Worm (Caenorhabditis elegans) whole organism, young adult: ENCODE results near the gene C18D11.9.

Experiments
- B0035.1 ChIP-seq: sonication (generic microtip); optimal IDR thresholded peaks from 2 replicates; lab custom pipeline; 2016; ENCODE audit warnings: missing genetic modification characterization, mild to moderate bottlenecking, missing compliant biosample characterization, missing genotype, missing genetic modification reagents
- D2030.7 ChIP-seq: fragments of 200-800 bp; sonication (Bioruptor generic); IDR thresholded peaks from 2 replicates; pipeline ENCODE4 v1.3.6; 2022; ENCODE audit warnings: missing genetic modification reagents, missing genetic modification characterization, missing compliant biosample characterization
- T26A5.8 ChIP-seq: sonication (generic microtip); optimal IDR thresholded peaks from 2 replicates; lab custom pipeline; 2016; ENCODE audit warnings: missing genetic modification characterization, missing compliant biosample characterization
- Y53G8AR.9 ChIP-seq: fragments of 200-800 bp; sonication (Bioruptor generic); conservative IDR thresholded peaks from 2 replicates; pipeline ENCODE4 v1.3.6; 2022; ENCODE audit warnings: missing genetic modification reagents, missing genetic modification characterization, missing compliant biosample characterization
- ZK185.1 ChIP-seq: sonication (generic microtip); optimal IDR thresholded peaks from 2 replicates; lab custom pipeline; 2016; ENCODE audit warnings: mild to moderate bottlenecking, missing genetic modification characterization, missing compliant biosample characterization; ENCODE audit not compliant: poor library complexity, severe bottlenecking
- lin-26 ChIP-seq: fragments of 200-800 bp; sonication (Bioruptor generic); IDR thresholded peaks from 2 replicates; pipeline ENCODE4 v1.3.6; 2022; ENCODE audit warnings: missing genetic modification reagents, missing genetic modification characterization, missing compliant biosample characterization
- pha-4 ChIP-seq: fragments of 150-350 bp; sonication (generic microtip); optimal IDR thresholded peaks from 2 replicates; lab custom pipeline; 2014; ENCODE audit warnings: missing biosample characterization, missing genetic modification reagents, missing genetic modification characterization
- somi-1 ChIP-seq: fragments of 200-800 bp; sonication (Bioruptor generic); optimal IDR thresholded peaks from 2 replicates; lab custom pipeline; 2018; ENCODE audit warnings: mild to moderate bottlenecking, missing genetic modification characterization, missing compliant biosample characterization

DNA sequence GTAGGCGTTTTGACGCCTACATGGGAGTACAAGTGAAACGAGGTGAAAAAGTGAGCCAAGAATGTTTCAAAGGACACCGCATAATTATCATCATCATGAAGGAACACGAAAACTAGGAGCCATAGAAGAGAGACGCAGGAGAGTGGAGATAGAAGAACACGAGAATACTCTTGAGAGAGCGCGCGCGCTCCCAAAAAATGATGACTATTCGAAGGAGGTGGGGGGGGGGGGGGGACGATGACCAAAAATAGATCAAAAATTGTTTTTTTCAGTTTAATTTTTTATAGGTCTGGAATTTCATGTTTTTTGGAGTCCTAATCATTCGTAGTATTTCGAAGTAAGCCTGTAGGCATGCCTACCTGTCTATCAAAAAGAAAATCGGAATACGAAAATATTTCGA, 27.8 kb downstream of the C18D11.9 start:
- TF ChIP-seq B0035.1 (tag; lab: Kevin White, UChicago), result no peak
- no peak for TF ChIP-seq lin-26 (GFP tag; lab: Robert Waterston, UW)
- no peak for TF ChIP-seq ZK185.1 (tag; lab: Kevin White, UChicago)
- TF ChIP-seq Y53G8AR.9 (GFP tag; lab: Robert Waterston, UW), result no peak
- no peak for TF ChIP-seq pha-4 (tag; lab: Kevin White, UChicago)
- no peak for TF ChIP-seq D2030.7 (GFP tag; lab: Robert Waterston, UW)
- TF ChIP-seq T26A5.8 (tag; lab: Kevin White, UChicago), result no peak
- TF ChIP-seq somi-1 (GFP tag; lab: Kevin White, UChicago), result no peak
